Worm (Caenorhabditis elegans) whole organism, L1 larva: ENCODE measurements around the gene C15H11.1.

Source experiments
- alr-1 ChIP-seq: fragments of 200-800 bp; sonication (Bioruptor generic); optimal IDR thresholded peaks from 2 replicates; lab custom pipeline; 2018; ENCODE audit warnings: borderline replicate concordance, mild to moderate bottlenecking, missing genetic modification characterization, missing compliant biosample characterization
- ama-1 ChIP-seq: fragments of 150-350 bp; optimal IDR thresholded peaks from 2 replicates; lab custom pipeline; 2014
- blmp-1 ChIP-seq: fragments of 150-350 bp; optimal IDR thresholded peaks from 2 replicates; lab custom pipeline; 2014; ENCODE audit warnings: missing biosample characterization, missing genetic modification characterization
- ceh-63 ChIP-seq: fragments of 200-800 bp; sonication (Bioruptor generic); optimal IDR thresholded peaks from 2 replicates; lab custom pipeline; 2018; ENCODE audit warnings: mild to moderate bottlenecking, missing genetic modification characterization, missing compliant biosample characterization
- ceh-8 ChIP-seq: fragments of 200-800 bp; sonication (Bioruptor generic); optimal IDR thresholded peaks from 2 replicates; lab custom pipeline; 2018; ENCODE audit warnings: mild to moderate bottlenecking, missing genetic modification characterization, moderate library complexity, missing compliant biosample characterization
- ceh-88 ChIP-seq: fragments of 200-800 bp; sonication (Bioruptor generic); IDR thresholded peaks from 2 replicates; pipeline ENCODE4 v1.3.6; 2022; ENCODE audit warnings: missing genetic modification characterization, missing compliant biosample characterization
- ceh-90 ChIP-seq: sonication (generic microtip); optimal IDR thresholded peaks from 2 replicates; lab custom pipeline; 2016; ENCODE audit warnings: missing genetic modification characterization, missing compliant biosample characterization
- dpl-1 ChIP-seq, 3 experiments: fragments of 150-350 bp in 2 of 3; sonication (generic microtip) in 1 of 3; optimal IDR thresholded peaks; 2 replicates each; lab custom pipeline; 2014 to 2017; ENCODE audit warnings: missing biosample characterization in 3 of 3, missing genetic modification characterization in 3 of 3, missing genetic modification reagents in 3 of 3
- dsc-1 ChIP-seq: sonication (generic microtip); optimal IDR thresholded peaks from 2 replicates; lab custom pipeline; 2016; ENCODE audit warnings: mild to moderate bottlenecking, missing genetic modification characterization, missing compliant biosample characterization
- efl-3 ChIP-seq: fragments of 200-800 bp; sonication (Bioruptor generic); optimal IDR thresholded peaks from 2 replicates; lab custom pipeline; 2018; ENCODE audit warnings: mild to moderate bottlenecking, missing genetic modification characterization, missing compliant biosample characterization
- egl-27 ChIP-seq, 2 experiments: fragments of 150-350 bp in 1 of 2; sonication (generic microtip); optimal IDR thresholded peaks; 3 replicates each; lab custom pipeline; 2017 to 2018; ENCODE audit warnings: missing biosample characterization in 2 of 2, missing genetic modification characterization in 2 of 2, missing genetic modification reagents in 2 of 2
- ets-5 ChIP-seq: fragments of 200-800 bp; sonication (Bioruptor generic); IDR thresholded peaks from 2 replicates; pipeline ENCODE4 v1.3.6; 2022; ENCODE audit warnings: missing genetic modification characterization, missing compliant biosample characterization
- fkh-10 ChIP-seq: sonication (generic microtip); optimal IDR thresholded peaks from 2 replicates; lab custom pipeline; 2017; ENCODE audit warnings: missing biosample characterization, missing genetic modification reagents, missing genetic modification characterization
- fkh-8 ChIP-seq: sonication (generic microtip); optimal IDR thresholded peaks from 2 replicates; lab custom pipeline; 2016; ENCODE audit warnings: mild to moderate bottlenecking, missing genetic modification characterization, missing compliant biosample characterization
- fos-1 ChIP-seq: fragments of 150-350 bp; optimal IDR thresholded peaks from 2 replicates; lab custom pipeline; 2014; ENCODE audit warnings: missing biosample characterization, missing genetic modification characterization
- grh-1 ChIP-seq: fragments of 200-800 bp; sonication (Bioruptor generic); IDR thresholded peaks from 2 replicates; pipeline ENCODE4 v1.3.6; 2022; ENCODE audit warnings: missing genetic modification reagents, missing genetic modification characterization, missing compliant biosample characterization
- hlh-17 ChIP-seq: fragments of 200-800 bp; sonication (Bioruptor generic); optimal IDR thresholded peaks from 2 replicates; lab custom pipeline; 2018; ENCODE audit warnings: missing genetic modification characterization, mild to moderate bottlenecking, missing compliant biosample characterization, moderate library complexity, borderline replicate concordance
- hlh-4 ChIP-seq: sonication (generic microtip); optimal IDR thresholded peaks from 2 replicates; lab custom pipeline; 2016; ENCODE audit warnings: mild to moderate bottlenecking, missing genetic modification characterization, missing compliant biosample characterization
- hpl-2 ChIP-seq: fragments of 150-350 bp; optimal IDR thresholded peaks from 2 replicates; lab custom pipeline; 2014; ENCODE audit warnings: missing biosample characterization, missing genetic modification reagents, missing genetic modification characterization
- irx-1 ChIP-seq: sonication (generic microtip); optimal IDR thresholded peaks from 2 replicates; lab custom pipeline; 2016; ENCODE audit warnings: missing genetic modification characterization, missing compliant biosample characterization
- lin-13 ChIP-seq: fragments of 150-350 bp; optimal IDR thresholded peaks from 2 replicates; lab custom pipeline; 2014; ENCODE audit warnings: missing biosample characterization, missing genetic modification reagents, missing genetic modification characterization
- lin-14 ChIP-seq: fragments of 200-800 bp; sonication (Bioruptor generic); optimal IDR thresholded peaks from 2 replicates; lab custom pipeline; 2018; ENCODE audit warnings: mild to moderate bottlenecking, missing genetic modification characterization, moderate library complexity, missing compliant biosample characterization
- lin-15B ChIP-seq: fragments of 150-350 bp; sonication (generic microtip); optimal IDR thresholded peaks from 3 replicates; lab custom pipeline; 2014; ENCODE audit warnings: missing biosample characterization, missing genetic modification characterization
- lin-35 ChIP-seq, 2 experiments: fragments of 150-350 bp; optimal IDR thresholded peaks; 2 replicates each; lab custom pipeline; 2014; ENCODE audit warnings: missing biosample characterization in 2 of 2, missing genetic modification characterization in 2 of 2, missing genetic modification reagents in 2 of 2
- lin-39 ChIP-seq: fragments of 150-350 bp; optimal IDR thresholded peaks from 2 replicates; lab custom pipeline; 2014; ENCODE audit warnings: missing biosample characterization, missing genetic modification reagents, missing genetic modification characterization
- lir-3 ChIP-seq: sonication (generic microtip); optimal IDR thresholded peaks from 2 replicates; lab custom pipeline; 2016; ENCODE audit warnings: mild to moderate bottlenecking, missing genetic modification characterization, moderate library complexity, missing compliant biosample characterization; ENCODE audit not compliant: poor library complexity
- lsy-2 ChIP-seq, 2 experiments: fragments of 150-350 bp; optimal IDR thresholded peaks; 2 replicates each; lab custom pipeline; 2014; ENCODE audit warnings: missing biosample characterization in 2 of 2, missing genetic modification characterization in 2 of 2
- mab-9 ChIP-seq: fragments of 200-800 bp; sonication (Bioruptor generic); IDR thresholded peaks from 2 replicates; pipeline ENCODE4 v1.3.6; 2022; ENCODE audit warnings: missing genetic modification reagents, missing genetic modification characterization, missing compliant biosample characterization
- mdl-1 ChIP-seq, 2 experiments: fragments of 150-350 bp; optimal IDR thresholded peaks; 2 replicates each; lab custom pipeline; 2014 to 2017; ENCODE audit warnings: missing biosample characterization in 2 of 2, missing genetic modification characterization in 2 of 2, inconsistent platforms in 1 of 2
- mef-2 ChIP-seq: fragments of 150-350 bp; optimal IDR thresholded peaks from 2 replicates; lab custom pipeline; 2014; ENCODE audit warnings: missing biosample characterization, missing genetic modification characterization
- nhr-12 ChIP-seq: sonication (generic microtip); optimal IDR thresholded peaks from 2 replicates; lab custom pipeline; 2017; ENCODE audit warnings: missing biosample characterization, missing genetic modification characterization
- nhr-19 ChIP-seq: fragments of 200-800 bp; sonication (Bioruptor generic); conservative IDR thresholded peaks from 2 replicates; pipeline ENCODE4 v1.3.6; 2022; ENCODE audit warnings: missing genetic modification characterization, missing compliant biosample characterization
- nhr-20 ChIP-seq: sonication (generic microtip); optimal IDR thresholded peaks from 2 replicates; lab custom pipeline; 2016; ENCODE audit warnings: mild to moderate bottlenecking, missing genetic modification characterization, missing compliant biosample characterization
- nhr-237 ChIP-seq: fragments of 150-350 bp; optimal IDR thresholded peaks from 2 replicates; lab custom pipeline; 2014; ENCODE audit warnings: missing biosample characterization, missing genetic modification characterization
- nhr-47 ChIP-seq: sonication (generic microtip); optimal IDR thresholded peaks from 2 replicates; lab custom pipeline; 2016; ENCODE audit warnings: mild to moderate bottlenecking, missing genetic modification characterization, moderate library complexity, missing compliant biosample characterization
- nhr-77 ChIP-seq: fragments of 150-350 bp; optimal IDR thresholded peaks from 2 replicates; lab custom pipeline; 2014; ENCODE audit warnings: missing biosample characterization, missing genetic modification characterization
- nhr-84 ChIP-seq: sonication (generic microtip); optimal IDR thresholded peaks from 2 replicates; lab custom pipeline; 2017; ENCODE audit warnings: missing biosample characterization, missing genetic modification characterization
- nhr-90 ChIP-seq: sonication (generic microtip); optimal IDR thresholded peaks from 2 replicates; lab custom pipeline; 2016; ENCODE audit warnings: mild to moderate bottlenecking, missing genetic modification characterization, missing compliant biosample characterization; ENCODE audit not compliant: poor library complexity
- pag-3 ChIP-seq: sonication (generic microtip); optimal IDR thresholded peaks from 2 replicates; lab custom pipeline; 2017; ENCODE audit warnings: missing genetic modification characterization, mild to moderate bottlenecking, missing compliant biosample characterization, antibody characterized with exemption, borderline replicate concordance; ENCODE audit not compliant: insufficient read depth
- pax-3 ChIP-seq: fragments of 200-800 bp; sonication (Bioruptor generic); optimal IDR thresholded peaks from 2 replicates; lab custom pipeline; 2018; ENCODE audit warnings: mild to moderate bottlenecking, missing genetic modification characterization, moderate library complexity, missing compliant biosample characterization
- pqm-1 ChIP-seq: sonication (generic microtip); optimal IDR thresholded peaks from 3 replicates; lab custom pipeline; 2017; ENCODE audit warnings: missing biosample characterization, missing genetic modification characterization
- rnt-1 ChIP-seq: sonication (generic microtip); optimal IDR thresholded peaks from 2 replicates; lab custom pipeline; 2016; ENCODE audit warnings: mild to moderate bottlenecking, missing genetic modification characterization, moderate library complexity, missing compliant biosample characterization
- sox-4 ChIP-seq: sonication (generic microtip); optimal IDR thresholded peaks from 2 replicates; lab custom pipeline; 2016; ENCODE audit warnings: missing genetic modification characterization, missing compliant biosample characterization
- sptf-1 ChIP-seq: fragments of 150-350 bp; optimal IDR thresholded peaks from 2 replicates; lab custom pipeline; 2014; ENCODE audit warnings: missing biosample characterization, missing genetic modification characterization
- unc-30 ChIP-seq: sonication (generic microtip); optimal IDR thresholded peaks from 2 replicates; lab custom pipeline; 2017; ENCODE audit warnings: missing biosample characterization, missing genetic modification characterization
- unc-62 ChIP-seq: fragments of 150-350 bp; optimal IDR thresholded peaks from 2 replicates; lab custom pipeline; 2014; ENCODE audit warnings: missing biosample characterization, missing genetic modification reagents, missing genetic modification characterization
- unc-86 ChIP-seq: sonication (generic microtip); optimal IDR thresholded peaks from 2 replicates; lab custom pipeline; 2016; ENCODE audit warnings: missing genetic modification characterization, missing compliant biosample characterization
- unc-98 ChIP-seq: fragments of 200-800 bp; sonication (Bioruptor generic); IDR thresholded peaks from 2 replicates; pipeline ENCODE4 v1.3.6; 2022; ENCODE audit warnings: missing genetic modification characterization, missing compliant biosample characterization
- xbp-1 ChIP-seq: sonication (generic microtip); optimal IDR thresholded peaks from 2 replicates; lab custom pipeline; 2016; ENCODE audit warnings: missing genetic modification characterization, missing compliant biosample characterization
- zag-1 ChIP-seq: fragments of 150-350 bp; optimal IDR thresholded peaks from 2 replicates; lab custom pipeline; 2014; ENCODE audit warnings: missing biosample characterization, missing genetic modification characterization
- zip-4 ChIP-seq: fragments of 200-800 bp; sonication (Bioruptor generic); optimal IDR thresholded peaks from 2 replicates; lab custom pipeline; 2018; ENCODE audit warnings: mild to moderate bottlenecking, missing genetic modification characterization, moderate library complexity, missing compliant biosample characterization
- ztf-4 ChIP-seq: fragments of 150-350 bp; optimal IDR thresholded peaks from 2 replicates; lab custom pipeline; 2014; ENCODE audit warnings: missing biosample characterization, missing genetic modification characterization

The C15H11.1 gene

ce11 chrV:14414964-14415564 lies 21.5 kb downstream of the C15H11.1 start, which contains the start of the genes nxf-1 and C15H11.11 (continued):
- TF ChIP-seq sox-4 (tag; lab: Kevin White, UChicago) = peak; percentile 1
- no peak for TF ChIP-seq mef-2 (tag; lab: Kevin White, UChicago)
- peak; percentile 68 for TF ChIP-seq rnt-1 (tag; lab: Kevin White, UChicago)
- TF ChIP-seq pax-3 (tag; lab: Kevin White, UChicago) = peak; percentile 49
- TF ChIP-seq irx-1 = peak; percentile 49
- peak; percentile 72 for TF ChIP-seq unc-86 (tag; lab: Kevin White, UChicago)
- TF ChIP-seq lin-14 (GFP tag; lab: Kevin White, UChicago) = peak; percentile 80
- peak; percentile 21 for TF ChIP-seq lin-15B (tag; lab: Kevin White, UChicago)
- peak; percentile 24 for TF ChIP-seq fkh-8
- TF ChIP-seq sptf-1 (tag; lab: Kevin White, UChicago) = no peak
- no peak for TF ChIP-seq nhr-84 (tag; lab: Kevin White, UChicago)
- TF ChIP-seq mab-9 (GFP tag; lab: Robert Waterston, UW) = no peak
- TF ChIP-seq zag-1 = no peak
- no peak for TF ChIP-seq nhr-77 (tag; lab: Kevin White, UChicago)
- TF ChIP-seq egl-27 (tag; optimal IDR thresholded peaks at IDR 0.05; lab: Kevin White, UChicago) = no peak
- peak; percentile 79 for TF ChIP-seq nhr-90
- peak; percentile 76 for TF ChIP-seq xbp-1 (tag; lab: Kevin White, UChicago)
- TF ChIP-seq grh-1 = no peak
- TF ChIP-seq mdl-1 (tag; optimal IDR thresholded peaks at IDR 0.05; lab: Kevin White, UChicago) = peak in 1 of 2 experiments; percentile 74
- peak; percentile 57 for TF ChIP-seq lin-39 (tag; lab: Kevin White, UChicago)
- TF ChIP-seq ztf-4 = no peak
- peak; percentile 68 for TF ChIP-seq dsc-1 (tag; lab: Kevin White, UChicago)
- peak; percentile 63 to 79 for TF ChIP-seq lin-35 (GFP tag; optimal IDR thresholded peaks at IDR 0.05; lab: Kevin White, UChicago)
- no peak for TF ChIP-seq ceh-90 (tag; lab: Kevin White, UChicago)
- TF ChIP-seq nhr-19 (GFP tag; lab: Robert Waterston, UW) = peak; percentile 75
- no peak for TF ChIP-seq ets-5 (GFP tag; lab: Robert Waterston, UW)
- no peak for TF ChIP-seq unc-62 (GFP tag; lab: Kevin White, UChicago)
- TF ChIP-seq unc-30 (tag; lab: Kevin White, UChicago) = no peak
- TF ChIP-seq nhr-237 (tag; lab: Kevin White, UChicago) = no peak
- TF ChIP-seq unc-98 = 0 out of 2 replicates have a peak, but pooled peaks have one; percentile 9
- TF ChIP-seq ceh-63 (GFP tag; lab: Kevin White, UChicago) = no peak
- TF ChIP-seq zip-4 (GFP tag; lab: Kevin White, UChicago) = peak; percentile 68
- TF ChIP-seq ama-1 (lab: Kevin White, UChicago) = no peak
- TF ChIP-seq hlh-17 (GFP tag; lab: Kevin White, UChicago) = no peak
- peak; percentile 85 for TF ChIP-seq nhr-47
- peak; percentile 0 for TF ChIP-seq ceh-8 (GFP tag; lab: Kevin White, UChicago)
- TF ChIP-seq efl-3 = no peak
- peak; percentile 64 for TF ChIP-seq lin-13 (GFP tag; lab: Kevin White, UChicago)
- no peak for TF ChIP-seq nhr-12
- TF ChIP-seq pag-3 (tag; lab: Kevin White, UChicago) = no peak
- TF ChIP-seq hpl-2 = no peak
- TF ChIP-seq hlh-4 (tag; lab: Kevin White, UChicago) = no peak
- no peak for TF ChIP-seq alr-1 (tag; lab: Kevin White, UChicago)
- no peak for TF ChIP-seq pqm-1
- TF ChIP-seq lir-3 (tag; lab: Kevin White, UChicago) = peak; percentile 14
- TF ChIP-seq blmp-1 (tag; lab: Kevin White, UChicago) = peak; percentile 60
- peak; percentile 83 for TF ChIP-seq nhr-20 (tag; lab: Kevin White, UChicago)
- TF ChIP-seq lsy-2 (tag; optimal IDR thresholded peaks at IDR 0.05; lab: Kevin White, UChicago) = peak; percentile 78 to 79
- peak; percentile 59 to 78 (median 77) for TF ChIP-seq dpl-1 (GFP tag; optimal IDR thresholded peaks at IDR 0.05; lab: Kevin White, UChicago)
- TF ChIP-seq fos-1 = peak; percentile 11
- TF ChIP-seq ceh-88 (GFP tag; lab: Robert Waterston, UW) = no peak
- peak; percentile 33 for TF ChIP-seq fkh-10 (GFP tag; lab: Kevin White, UChicago)
